Worm (Caenorhabditis elegans) whole organism, young adult: ENCODE results near the gene algn-8.
"Not testable (repeated sequence)": the region's sequence is repeated elsewhere in the genome, so short reads cannot be mapped to it uniquely, and the experiment has no call there.

ENCODE experiments used
- F23B12.7 ChIP-seq: sonication (generic microtip); optimal IDR thresholded peaks from 2 replicates; lab custom pipeline; 2017; ENCODE audit warnings: missing genetic modification characterization, mild to moderate bottlenecking, missing compliant biosample characterization, antibody characterized with exemption, moderate library complexity; ENCODE audit not compliant: insufficient read depth
- F49E8.2 ChIP-seq: sonication (generic microtip); optimal IDR thresholded peaks from 3 replicates; lab custom pipeline; 2017; ENCODE audit warnings: missing genetic modification characterization, mild to moderate bottlenecking, missing compliant biosample characterization, antibody characterized with exemption, moderate library complexity; ENCODE audit not compliant: insufficient read depth
- F52B5.7 ChIP-seq: sonication (generic microtip); optimal IDR thresholded peaks from 2 replicates; lab custom pipeline; 2016; ENCODE audit warnings: mild to moderate bottlenecking, missing genetic modification characterization, missing compliant biosample characterization
- T07F8.4 ChIP-seq: sonication (generic microtip); optimal IDR thresholded peaks from 2 replicates; lab custom pipeline; 2016; ENCODE audit warnings: mild to moderate bottlenecking, missing genetic modification characterization, moderate library complexity, missing compliant biosample characterization
- T26A5.8 ChIP-seq: sonication (generic microtip); optimal IDR thresholded peaks from 2 replicates; lab custom pipeline; 2016; ENCODE audit warnings: missing genetic modification characterization, missing compliant biosample characterization
- Y53G8AR.9 ChIP-seq: fragments of 200-800 bp; sonication (Bioruptor generic); conservative IDR thresholded peaks from 2 replicates; pipeline ENCODE4 v1.3.6; 2022; ENCODE audit warnings: missing genetic modification reagents, missing genetic modification characterization, missing compliant biosample characterization
- Y56A3A.18 ChIP-seq: fragments of 200-800 bp; sonication (Bioruptor generic); IDR thresholded peaks from 2 replicates; pipeline ENCODE4 v1.3.6; 2022; ENCODE audit warnings: missing genetic modification reagents, missing genetic modification characterization, missing compliant biosample characterization
- Y67H2A.10 ChIP-seq: fragments of 200-800 bp; sonication (Bioruptor generic); conservative IDR thresholded peaks from 2 replicates; pipeline ENCODE4 v1.3.6; 2022; ENCODE audit warnings: missing genetic modification reagents, missing genetic modification characterization, missing compliant biosample characterization
- ZK185.1 ChIP-seq: sonication (generic microtip); optimal IDR thresholded peaks from 2 replicates; lab custom pipeline; 2016; ENCODE audit warnings: mild to moderate bottlenecking, missing genetic modification characterization, missing compliant biosample characterization; ENCODE audit not compliant: poor library complexity, severe bottlenecking
- athp-1 ChIP-seq: sonication (generic microtip); optimal IDR thresholded peaks from 2 replicates; lab custom pipeline; 2017; ENCODE audit warnings: mild to moderate bottlenecking, missing genetic modification characterization, missing compliant biosample characterization
- attf-6 ChIP-seq: fragments of 200-800 bp; sonication (Bioruptor generic); IDR thresholded peaks from 2 replicates; pipeline ENCODE4 v1.3.6; 2022; ENCODE audit warnings: missing genetic modification reagents, missing genetic modification characterization, missing compliant biosample characterization
- ccch-3 ChIP-seq: fragments of 200-800 bp; sonication (Bioruptor generic); optimal IDR thresholded peaks from 2 replicates; lab custom pipeline; 2018; ENCODE audit warnings: mild to moderate bottlenecking, missing genetic modification characterization, missing compliant biosample characterization
- cebp-1 ChIP-seq, 2 experiments: fragments of 200-800 bp in 1 of 2; sonication (Bioruptor generic) in 1 of 2; sonication (generic microtip) in 1 of 2; IDR thresholded peaks in 1 of 2; optimal IDR thresholded peaks in 1 of 2; 2 replicates each; pipeline versions ENCODE4 v1.3.6 to Lab custom; 2017 to 2022; ENCODE audit warnings: missing compliant biosample characterization in 2 of 2, missing genetic modification characterization in 2 of 2, mild to moderate bottlenecking in 1 of 2, missing genetic modification reagents in 1 of 2, moderate library complexity in 1 of 2
- ceh-100 ChIP-seq: fragments of 200-800 bp; sonication (Bioruptor generic); IDR thresholded peaks from 2 replicates; pipeline ENCODE4 v1.3.6; 2022; ENCODE audit warnings: missing genetic modification reagents, missing genetic modification characterization, missing compliant biosample characterization
- ceh-40 ChIP-seq: fragments of 200-800 bp; sonication (Bioruptor generic); IDR thresholded peaks from 2 replicates; pipeline ENCODE4 v1.3.6; 2022; ENCODE audit warnings: missing genetic modification characterization, missing compliant biosample characterization
- ceh-58 ChIP-seq: fragments of 200-800 bp; sonication (Bioruptor generic); IDR thresholded peaks from 2 replicates; pipeline ENCODE4 v1.3.6; 2022; ENCODE audit warnings: missing genetic modification characterization, missing compliant biosample characterization
- chd-7 ChIP-seq: sonication (generic microtip); optimal IDR thresholded peaks from 2 replicates; lab custom pipeline; 2016; ENCODE audit warnings: mild to moderate bottlenecking, missing genetic modification characterization, moderate library complexity, missing compliant biosample characterization
- dpff-1 ChIP-seq: sonication (generic microtip); optimal IDR thresholded peaks from 2 replicates; lab custom pipeline; 2017; ENCODE audit warnings: mild to moderate bottlenecking, missing genetic modification characterization, missing compliant biosample characterization
- egrh-3 ChIP-seq: fragments of 200-800 bp; sonication (Bioruptor generic); IDR thresholded peaks from 2 replicates; pipeline ENCODE4 v1.3.6; 2022; ENCODE audit warnings: missing genetic modification reagents, missing genetic modification characterization, missing compliant biosample characterization
- fkh-3 ChIP-seq: sonication (generic microtip); optimal IDR thresholded peaks from 2 replicates; lab custom pipeline; 2016; ENCODE audit warnings: mild to moderate bottlenecking, missing genetic modification characterization, missing compliant biosample characterization
- him-1 ChIP-seq: sonication (generic microtip); optimal IDR thresholded peaks from 2 replicates; lab custom pipeline; 2016; ENCODE audit warnings: missing genotype, missing genetic modification reagents, missing genetic modification characterization, missing compliant biosample characterization
- hsf-1 ChIP-seq: fragments of 200-800 bp; sonication (Bioruptor generic); IDR thresholded peaks from 2 replicates; pipeline ENCODE4 v1.3.6; 2022; ENCODE audit warnings: missing genetic modification reagents, missing genetic modification characterization, missing compliant biosample characterization
- lag-1 ChIP-seq: fragments of 200-800 bp; sonication (Bioruptor generic); IDR thresholded peaks from 2 replicates; pipeline ENCODE4 v1.3.6; 2022; ENCODE audit warnings: missing genetic modification reagents, missing genetic modification characterization, missing compliant biosample characterization
- let-526 ChIP-seq: fragments of 200-800 bp; sonication (Bioruptor generic); IDR thresholded peaks from 2 replicates; pipeline ENCODE4 v1.3.6; 2022; ENCODE audit warnings: missing genetic modification reagents, missing genetic modification characterization, missing compliant biosample characterization
- lin-26 ChIP-seq: fragments of 200-800 bp; sonication (Bioruptor generic); IDR thresholded peaks from 2 replicates; pipeline ENCODE4 v1.3.6; 2022; ENCODE audit warnings: missing genetic modification reagents, missing genetic modification characterization, missing compliant biosample characterization
- lsy-27 ChIP-seq: sonication (generic microtip); optimal IDR thresholded peaks from 2 replicates; lab custom pipeline; 2017; ENCODE audit warnings: missing genetic modification characterization, mild to moderate bottlenecking, missing compliant biosample characterization, antibody characterized with exemption, missing genotype, borderline replicate concordance; ENCODE audit not compliant: insufficient read depth
- mel-28 ChIP-seq: sonication (generic microtip); optimal IDR thresholded peaks from 2 replicates; lab custom pipeline; 2016; ENCODE audit warnings: borderline replicate concordance, mild to moderate bottlenecking, missing genetic modification characterization, missing compliant biosample characterization
- mes-4 ChIP-seq: sonication (generic microtip); optimal IDR thresholded peaks from 2 replicates; lab custom pipeline; 2016; ENCODE audit warnings: missing genotype, missing genetic modification characterization, missing compliant biosample characterization
- nfyb-1 ChIP-seq: fragments of 200-800 bp; sonication (Bioruptor generic); IDR thresholded peaks from 2 replicates; pipeline ENCODE4 v1.3.6; 2022; ENCODE audit warnings: missing genetic modification reagents, missing genetic modification characterization, missing compliant biosample characterization
- nhr-80 ChIP-seq: sonication (generic microtip); optimal IDR thresholded peaks from 2 replicates; lab custom pipeline; 2016; ENCODE audit warnings: missing genetic modification characterization, missing compliant biosample characterization
- pha-4 ChIP-seq: fragments of 150-350 bp; sonication (generic microtip); optimal IDR thresholded peaks from 2 replicates; lab custom pipeline; 2014; ENCODE audit warnings: missing biosample characterization, missing genetic modification reagents, missing genetic modification characterization
- rec-8 ChIP-seq, 2 experiments: sonication (generic microtip); optimal IDR thresholded peaks; 2 replicates each; lab custom pipeline; 2016; ENCODE audit warnings: mild to moderate bottlenecking in 2 of 2, missing genetic modification characterization in 2 of 2, missing genetic modification reagents in 2 of 2, missing genotype in 2 of 2, missing biosample characterization in 1 of 2, missing compliant biosample characterization in 1 of 2, moderate library complexity in 1 of 2
- rpc-1 ChIP-seq, 2 experiments: fragments of 150-350 bp in 1 of 2; sonication (generic microtip) in 1 of 2; optimal IDR thresholded peaks; 2 replicates each; lab custom pipeline; 2014 to 2018; ENCODE audit warnings: missing biosample characterization in 1 of 2, missing genetic modification characterization in 1 of 2, missing genetic modification reagents in 1 of 2, missing genotype in 1 of 2
- sdz-38 ChIP-seq: sonication (generic microtip); optimal IDR thresholded peaks from 2 replicates; lab custom pipeline; 2016; ENCODE audit warnings: missing genotype, missing genetic modification characterization, missing compliant biosample characterization
- sea-2 ChIP-seq: fragments of 200-800 bp; sonication (Bioruptor generic); IDR thresholded peaks from 2 replicates; pipeline ENCODE4 v1.3.6; 2022; ENCODE audit warnings: missing genetic modification characterization, missing compliant biosample characterization
- somi-1 ChIP-seq: fragments of 200-800 bp; sonication (Bioruptor generic); optimal IDR thresholded peaks from 2 replicates; lab custom pipeline; 2018; ENCODE audit warnings: mild to moderate bottlenecking, missing genetic modification characterization, missing compliant biosample characterization
- zfh-2 ChIP-seq: fragments of 200-800 bp; sonication (Bioruptor generic); conservative IDR thresholded peaks from 2 replicates; pipeline ENCODE4 v1.3.6; 2022; ENCODE audit warnings: missing genetic modification reagents, missing genetic modification characterization, missing compliant biosample characterization
- ztf-25 ChIP-seq: fragments of 200-800 bp; sonication (Bioruptor generic); IDR thresholded peaks from 2 replicates; pipeline ENCODE4 v1.3.6; 2022; ENCODE audit warnings: missing genetic modification reagents, missing genetic modification characterization, missing compliant biosample characterization
- ztf-26 ChIP-seq: sonication (generic microtip); optimal IDR thresholded peaks from 2 replicates; lab custom pipeline; 2017; ENCODE audit warnings: missing genetic modification characterization, missing compliant biosample characterization

algn-8 gene

ce11 chrII:9868207-9868606 is 18.0 kb downstream of the algn-8 start:
- TF ChIP-seq fkh-3 (tag; lab: Kevin White, UChicago) (no peak), lin-26 (no peak), nhr-80 (tag; lab: Kevin White, UChicago) (no peak), attf-6 (GFP tag; lab: Robert Waterston, UW) (no peak), him-1 (tag; lab: Kevin White, UChicago) (no peak), Y67H2A.10 (GFP tag; lab: Robert Waterston, UW) (no peak)

- TF ChIP-seq ztf-25 (GFP tag; lab: Robert Waterston, UW); mel-28; sdz-38 (tag; lab: Kevin White, UChicago): not testable (repeated sequence)
- TF ChIP-seq, all 124 proteins: peak for 0; not testable (repeated sequence) for 124
Observed at ce11 chrII:9866378-9866777, 19.9 kb downstream of the algn-8 start, which contains the start of gene chil-1. TSS of gene chil-1 (minus strand) at chrII:9866478.

DNA sequence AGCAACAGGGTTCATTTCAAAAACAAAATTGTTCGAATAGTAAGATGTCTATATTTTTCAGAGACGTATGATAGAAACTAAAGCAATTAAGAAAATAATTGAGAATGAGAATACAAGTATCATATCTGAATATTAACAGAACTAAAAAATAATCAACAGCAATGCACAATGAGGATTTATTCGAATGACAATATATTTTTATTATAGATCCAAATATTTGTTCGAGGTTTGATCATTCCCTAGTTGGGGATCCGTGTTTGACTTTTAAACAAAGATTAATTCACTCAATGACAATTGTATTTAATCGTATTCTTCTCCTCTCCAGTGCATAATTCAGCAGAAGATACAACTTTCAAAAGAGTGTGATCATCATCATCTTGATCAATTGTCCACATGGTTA is 24.1 kb downstream of the algn-8 start, which contains the start of gene C08H9.18:
C08H9.18 (minus strand) TSS at position 101 of the 400 bp plus-strand sequence.
- TF ChIP-seq ceh-40 (GFP tag; lab: Robert Waterston, UW): no peak
- no peak for TF ChIP-seq him-1 (tag; lab: Kevin White, UChicago)
- TF ChIP-seq Y53G8AR.9 (GFP tag; lab: Robert Waterston, UW): no peak
- TF ChIP-seq ztf-26: no peak
- TF ChIP-seq egrh-3 (GFP tag; lab: Robert Waterston, UW): no peak

DNA sequence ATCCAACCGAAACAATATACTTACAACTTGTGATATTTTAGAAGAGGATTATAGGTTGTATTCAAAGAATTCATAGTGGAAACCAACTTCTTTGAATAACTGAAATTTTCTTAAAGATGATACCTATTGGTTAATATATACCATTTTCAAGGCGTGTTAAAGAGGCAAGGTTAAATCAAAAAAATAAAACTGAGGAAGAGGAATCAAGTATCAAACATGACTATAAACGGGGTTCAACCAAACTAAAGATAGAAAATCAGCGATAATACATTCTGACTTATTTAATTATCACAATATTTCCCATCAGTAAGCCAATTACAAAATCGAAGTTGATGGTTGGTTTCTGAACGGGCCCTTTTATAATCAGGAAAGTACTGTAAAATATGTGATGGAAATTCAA is 24.8 kb downstream of the algn-8 start, which contains the start of gene chil-3:
chil-3 (minus strand) TSS at position 101 of the 400 bp plus-strand sequence.
- TF ChIP-seq Y56A3A.18 (GFP tag; lab: Robert Waterston, UW): no peak
- TF ChIP-seq athp-1 (tag; lab: Kevin White, UChicago): no peak
- TF ChIP-seq somi-1 (GFP tag; lab: Kevin White, UChicago): no peak
- TF ChIP-seq ztf-25 (GFP tag; lab: Robert Waterston, UW): no peak
- no peak for TF ChIP-seq lag-1
- no peak for TF ChIP-seq F23B12.7 (tag; lab: Kevin White, UChicago)
- TF ChIP-seq chd-7: no peak
- no peak for TF ChIP-seq nhr-80 (tag; lab: Kevin White, UChicago)
- no peak for TF ChIP-seq cebp-1 (GFP tag; IDR thresholded peaks at IDR 0.05; lab: Robert Waterston, UW)
- TF ChIP-seq cebp-1 (tag; optimal IDR thresholded peaks at IDR 0.05; lab: Kevin White, UChicago): no peak
- no peak for TF ChIP-seq dpff-1
- no peak for TF ChIP-seq zfh-2 (GFP tag; lab: Robert Waterston, UW)
- no peak for TF ChIP-seq sea-2 (GFP tag; lab: Robert Waterston, UW)
- TF ChIP-seq nfyb-1: no peak
- TF ChIP-seq pha-4 (tag; lab: Kevin White, UChicago): no peak
- no peak for TF ChIP-seq F52B5.7 (tag; lab: Kevin White, UChicago)
- no peak for TF ChIP-seq ceh-100 (GFP tag; lab: Robert Waterston, UW)
- no peak for TF ChIP-seq mes-4 (tag; lab: Kevin White, UChicago)
- TF ChIP-seq hsf-1 (GFP tag; lab: Robert Waterston, UW): no peak
- no peak for TF ChIP-seq lsy-27 (tag; lab: Kevin White, UChicago)

DNA sequence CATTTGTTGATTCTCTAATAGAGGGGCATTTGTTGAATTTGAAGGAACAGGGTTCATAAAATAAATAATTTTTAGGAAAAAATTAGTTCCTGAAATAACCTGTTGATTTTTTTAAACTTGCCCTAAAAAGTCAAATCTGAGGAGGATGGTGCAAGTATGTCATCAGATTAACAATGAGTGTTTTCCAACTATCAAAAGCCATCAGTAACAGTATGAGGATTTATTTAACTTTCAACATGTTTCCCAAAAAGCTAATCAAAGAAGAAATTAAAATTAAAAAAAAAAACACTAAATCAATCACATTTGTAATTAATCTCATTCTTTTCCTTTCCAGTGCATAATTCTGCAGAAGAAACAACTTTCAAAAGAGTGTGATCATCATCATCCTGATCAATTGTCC is 26.7 kb downstream of the algn-8 start, which contains the start of gene chil-5:
chil-5 (minus strand) TSS at position 101 of the 400 bp plus-strand sequence.
- TF ChIP-seq T07F8.4 (tag; lab: Kevin White, UChicago): no peak
- no peak for TF ChIP-seq rec-8 (tag; optimal IDR thresholded peaks at IDR 0.05; lab: Kevin White, UChicago)
- TF ChIP-seq F49E8.2 (tag; lab: Kevin White, UChicago): no peak
- TF ChIP-seq T26A5.8 (tag; lab: Kevin White, UChicago): no peak
- TF ChIP-seq fkh-3 (tag; lab: Kevin White, UChicago): no peak
- TF ChIP-seq rpc-1 (optimal IDR thresholded peaks at IDR 0.05; lab: Kevin White, UChicago): no peak
- no peak for TF ChIP-seq rpc-1 (tag; optimal IDR thresholded peaks at IDR 0.05; lab: Kevin White, UChicago)
- TF ChIP-seq ceh-58: no peak
- no peak for TF ChIP-seq ccch-3
- TF ChIP-seq let-526 (GFP tag; lab: Robert Waterston, UW): no peak
- no peak for TF ChIP-seq ZK185.1 (tag; lab: Kevin White, UChicago)
- no peak for TF ChIP-seq ceh-40 (GFP tag; lab: Robert Waterston, UW)
